Fruit fly (Drosophila melanogaster) Kc167 (cell line): ENCODE results near the gene Ref1.

Experiments used
- Myc ChIP-seq: fragments of >200 bp; optimal IDR thresholded peaks from 2 replicates; lab custom pipeline; 2017; ENCODE audit warnings: missing external identifiers
- Sin3A ChIP-seq: fragments of >200 bp; optimal IDR thresholded peaks from 2 replicates; lab custom pipeline; 2018; ENCODE audit warnings: missing external identifiers
- h ChIP-seq: fragments of >200 bp; optimal IDR thresholded peaks from 3 replicates; lab custom pipeline; 2018; ENCODE audit warnings: missing external identifiers
- insv ChIP-seq: fragments of >200 bp; optimal IDR thresholded peaks from 3 replicates; lab custom pipeline; 2018; ENCODE audit warnings: missing external identifiers
- psq ChIP-seq: fragments of >200 bp; optimal IDR thresholded peaks from 2 replicates; lab custom pipeline; 2017; ENCODE audit warnings: missing external identifiers
- ttk ChIP-seq: sonication (Bioruptor generic); optimal IDR thresholded peaks from 2 replicates; lab custom pipeline; 2017; ENCODE audit warnings: missing external identifiers

Ref1 gene

dm6 chr3R:7111206-7111858 is 31.1 kb upstream of the Ref1 start:
- TF ChIP-seq Sin3A (no peak), insv (lab: Kevin White, UChicago) (no peak), psq (lab: Kevin White, UChicago) (no peak), h (no peak), Myc (lab: Kevin White, UChicago) (no peak)

- no peak for TF ChIP-seq psq (lab: Kevin White, UChicago)
- TF ChIP-seq Sin3A: no peak
- TF ChIP-seq ttk: no peak
- no peak for TF ChIP-seq h
Observed at dm6 chr3R:7109760-7110303, 29.6 kb upstream of the Ref1 start.

- TF ChIP-seq Sin3A: no peak
- TF ChIP-seq insv (lab: Kevin White, UChicago): no peak
Observed at dm6 chr3R:7108589-7109312, 28.6 kb upstream of the Ref1 start.

- TF ChIP-seq insv (lab: Kevin White, UChicago) (no peak), Myc (lab: Kevin White, UChicago) (no peak), psq (lab: Kevin White, UChicago) (no peak), ttk (no peak), Sin3A (no peak), h (no peak)
Observed at dm6 chr3R:7107713-7108588, 27.8 kb upstream of the Ref1 start.

dm6 chr3R:7105503-7106164 is 25.4 kb upstream of the Ref1 start:
- TF ChIP-seq insv (lab: Kevin White, UChicago): no peak
- no peak for TF ChIP-seq Sin3A
- no peak for TF ChIP-seq ttk
- no peak for TF ChIP-seq Myc (lab: Kevin White, UChicago)
- no peak for TF ChIP-seq psq (lab: Kevin White, UChicago)
- TF ChIP-seq h: no peak

dm6 chr3R:7104308-7104707 is 24.1 kb upstream of the Ref1 start:
- no peak for TF ChIP-seq Sin3A
- no peak for TF ChIP-seq h
- TF ChIP-seq Myc (lab: Kevin White, UChicago): no peak
- TF ChIP-seq insv (lab: Kevin White, UChicago): no peak
- TF ChIP-seq psq (lab: Kevin White, UChicago): no peak
- TF ChIP-seq ttk: no peak

dm6 chr3R:7102853-7103833 is 23.0 kb upstream of the Ref1 start:
- TF ChIP-seq ttk (no peak), Myc (lab: Kevin White, UChicago) (no peak), psq (lab: Kevin White, UChicago) (no peak), h (no peak), Sin3A (no peak), insv (lab: Kevin White, UChicago) (no peak)

- no peak for TF ChIP-seq Myc (lab: Kevin White, UChicago)
- TF ChIP-seq Sin3A: no peak
- TF ChIP-seq h: no peak
- no peak for TF ChIP-seq insv (lab: Kevin White, UChicago)
- TF ChIP-seq ttk: no peak
- no peak for TF ChIP-seq psq (lab: Kevin White, UChicago)
Observed at dm6 chr3R:7094368-7094767, 14.2 kb upstream of the Ref1 start.

- TF ChIP-seq h: no peak
- no peak for TF ChIP-seq Myc (lab: Kevin White, UChicago)
- no peak for TF ChIP-seq ttk
- TF ChIP-seq Sin3A: no peak
- TF ChIP-seq insv (lab: Kevin White, UChicago): no peak
- TF ChIP-seq psq (lab: Kevin White, UChicago): no peak
Observed at dm6 chr3R:7093592-7093991, 13.4 kb upstream of the Ref1 start.

- no peak for TF ChIP-seq Myc (lab: Kevin White, UChicago)
- TF ChIP-seq h: no peak
- no peak for TF ChIP-seq psq (lab: Kevin White, UChicago)
- no peak for TF ChIP-seq Sin3A
- no peak for TF ChIP-seq insv (lab: Kevin White, UChicago)
- no peak for TF ChIP-seq ttk
Observed at dm6 chr3R:7091904-7092303, 11.7 kb upstream of the Ref1 start.

- no peak for TF ChIP-seq insv (lab: Kevin White, UChicago)
- TF ChIP-seq ttk: no peak
- TF ChIP-seq Myc (lab: Kevin White, UChicago): no peak
- TF ChIP-seq psq (lab: Kevin White, UChicago): no peak
- no peak for TF ChIP-seq Sin3A
- no peak for TF ChIP-seq h
Observed at dm6 chr3R:7090337-7090830, 10.2 kb upstream of the Ref1 start.
